Worm (Caenorhabditis elegans) whole organism, L3 larva: ENCODE measurements around the gene F36H5.10.
"Not testable (repeated sequence)": the region's sequence is repeated elsewhere in the genome, so short reads cannot be mapped to it uniquely, and the experiment has no call there.

ENCODE experiments used
- R02D3.7 ChIP-seq: fragments of 150-350 bp; optimal IDR thresholded peaks from 2 replicates; lab custom pipeline; 2014; ENCODE audit warnings: missing biosample characterization, missing genetic modification characterization
- aly-2 ChIP-seq: fragments of 150-350 bp; optimal IDR thresholded peaks from 2 replicates; lab custom pipeline; 2014; ENCODE audit warnings: missing biosample characterization, missing genetic modification characterization
- ama-1 ChIP-seq: fragments of 150-350 bp; optimal IDR thresholded peaks from 2 replicates; lab custom pipeline; 2018
- ceh-16 ChIP-seq: sonication (generic microtip); optimal IDR thresholded peaks from 2 replicates; lab custom pipeline; 2017; ENCODE audit warnings: missing biosample characterization, missing genetic modification characterization
- ceh-28 ChIP-seq: fragments of 150-350 bp; optimal IDR thresholded peaks from 2 replicates; lab custom pipeline; 2014; ENCODE audit warnings: missing biosample characterization, missing genetic modification reagents, missing genetic modification characterization
- ceh-82 ChIP-seq: fragments of 150-350 bp; optimal IDR thresholded peaks from 2 replicates; lab custom pipeline; 2014; ENCODE audit warnings: missing biosample characterization, missing genetic modification characterization
- ceh-9 ChIP-seq: sonication (generic microtip); optimal IDR thresholded peaks from 2 replicates; lab custom pipeline; 2018; ENCODE audit warnings: missing biosample characterization, missing genetic modification characterization
- daf-12 ChIP-seq: fragments of 150-350 bp; optimal IDR thresholded peaks from 2 replicates; lab custom pipeline; 2014; ENCODE audit warnings: missing biosample characterization, missing genetic modification reagents, missing genetic modification characterization
- egl-27 ChIP-seq: sonication (generic microtip); optimal IDR thresholded peaks from 4 replicates; lab custom pipeline; 2017; ENCODE audit warnings: missing biosample characterization, missing genetic modification reagents, missing genetic modification characterization
- egl-5 ChIP-seq: fragments of 150-350 bp; optimal IDR thresholded peaks from 2 replicates; lab custom pipeline; 2017; ENCODE audit warnings: missing biosample characterization, missing genetic modification reagents, missing genetic modification characterization, inconsistent platforms
- elt-1 ChIP-seq: fragments of 150-350 bp; optimal IDR thresholded peaks from 2 replicates; lab custom pipeline; 2014; ENCODE audit warnings: missing biosample characterization, missing genetic modification characterization
- elt-2 ChIP-seq: sonication (generic microtip); optimal IDR thresholded peaks from 2 replicates; lab custom pipeline; 2016; ENCODE audit warnings: missing genetic modification reagents, mild to moderate bottlenecking, missing genetic modification characterization, missing compliant biosample characterization
- elt-3 ChIP-seq, 3 experiments: fragments of 150-350 bp in 1 of 3; sonication (generic microtip) in 2 of 3; optimal IDR thresholded peaks; 2 replicates in 2 of 3; 4 replicates in 1 of 3; lab custom pipeline; 2014 to 2017; ENCODE audit warnings: missing biosample characterization in 3 of 3, missing genetic modification characterization in 3 of 3
- eor-1 ChIP-seq, 2 experiments: fragments of 150-350 bp; optimal IDR thresholded peaks; 2 replicates each; lab custom pipeline; 2014 to 2018; ENCODE audit warnings: missing biosample characterization in 2 of 2, missing genetic modification characterization in 2 of 2
- fkh-10 ChIP-seq: sonication (generic microtip); optimal IDR thresholded peaks from 2 replicates; lab custom pipeline; 2017; ENCODE audit warnings: missing biosample characterization, missing genetic modification reagents, missing genetic modification characterization
- fkh-2 ChIP-seq: fragments of 150-350 bp; optimal IDR thresholded peaks from 2 replicates; lab custom pipeline; 2014; ENCODE audit warnings: missing biosample characterization, missing genetic modification reagents, missing genetic modification characterization
- hmg-11 ChIP-seq: sonication (generic microtip); optimal IDR thresholded peaks from 2 replicates; lab custom pipeline; 2016; ENCODE audit warnings: missing genetic modification characterization, missing compliant biosample characterization
- lin-39 ChIP-seq: fragments of 150-350 bp; optimal IDR thresholded peaks from 2 replicates; lab custom pipeline; 2018; ENCODE audit warnings: missing biosample characterization, missing genetic modification reagents, missing genetic modification characterization
- lsy-12 ChIP-seq: sonication (generic microtip); optimal IDR thresholded peaks from 2 replicates; lab custom pipeline; 2016; ENCODE audit warnings: mild to moderate bottlenecking, missing genetic modification characterization, missing compliant biosample characterization
- mdl-1 ChIP-seq: fragments of 150-350 bp; optimal IDR thresholded peaks from 2 replicates; lab custom pipeline; 2014; ENCODE audit warnings: missing biosample characterization, missing genetic modification characterization
- mml-1 ChIP-seq: fragments of 150-350 bp; sonication (generic microtip); optimal IDR thresholded peaks from 3 replicates; lab custom pipeline; 2014; ENCODE audit warnings: missing biosample characterization, missing genetic modification characterization
- nhr-11 ChIP-seq: fragments of 150-350 bp; optimal IDR thresholded peaks from 2 replicates; lab custom pipeline; 2014; ENCODE audit warnings: missing biosample characterization, missing genetic modification characterization
- nhr-23 ChIP-seq: fragments of 150-350 bp; optimal IDR thresholded peaks from 2 replicates; lab custom pipeline; 2014; ENCODE audit warnings: missing biosample characterization, missing genetic modification reagents, missing genetic modification characterization
- nhr-237 ChIP-seq: fragments of 150-350 bp; optimal IDR thresholded peaks from 2 replicates; lab custom pipeline; 2014; ENCODE audit warnings: missing biosample characterization, missing genetic modification characterization
- nhr-28 ChIP-seq: fragments of 150-350 bp; optimal IDR thresholded peaks from 2 replicates; lab custom pipeline; 2014; ENCODE audit warnings: missing biosample characterization, missing genetic modification characterization
- nhr-43 ChIP-seq: sonication (generic microtip); optimal IDR thresholded peaks from 2 replicates; lab custom pipeline; 2016; ENCODE audit warnings: mild to moderate bottlenecking, missing genetic modification characterization, missing compliant biosample characterization; ENCODE audit not compliant: poor library complexity, severe bottlenecking
- nhr-67 ChIP-seq: fragments of 150-350 bp; optimal IDR thresholded peaks from 2 replicates; lab custom pipeline; 2014; ENCODE audit warnings: missing biosample characterization, missing genetic modification characterization
- nhr-76 ChIP-seq: fragments of 150-350 bp; sonication (generic microtip); optimal IDR thresholded peaks from 5 replicates; lab custom pipeline; 2014; ENCODE audit warnings: missing biosample characterization, missing genetic modification characterization
- pha-4 ChIP-seq: fragments of 150-350 bp; optimal IDR thresholded peaks from 2 replicates; lab custom pipeline; 2014; ENCODE audit warnings: missing biosample characterization, missing genetic modification reagents, missing genetic modification characterization
- pqm-1 ChIP-seq: fragments of 150-350 bp; optimal IDR thresholded peaks from 2 replicates; lab custom pipeline; 2017; ENCODE audit warnings: missing biosample characterization, missing genetic modification characterization, inconsistent platforms
- sea-2 ChIP-seq: fragments of 150-350 bp; sonication (generic microtip); optimal IDR thresholded peaks from 4 replicates; lab custom pipeline; 2014; ENCODE audit warnings: missing biosample characterization, missing genetic modification reagents, missing genetic modification characterization
- skn-1 ChIP-seq: fragments of 150-350 bp; optimal IDR thresholded peaks from 2 replicates; lab custom pipeline; 2014; ENCODE audit warnings: missing biosample characterization, missing genetic modification characterization
- tbx-2 ChIP-seq: sonication (generic microtip); optimal IDR thresholded peaks from 2 replicates; lab custom pipeline; 2016; ENCODE audit warnings: mild to moderate bottlenecking, missing genetic modification characterization, missing compliant biosample characterization
- unc-39 ChIP-seq: sonication (generic microtip); optimal IDR thresholded peaks from 4 replicates; lab custom pipeline; 2017; ENCODE audit warnings: missing biosample characterization, missing genetic modification characterization
- unc-62 ChIP-seq: fragments of 150-350 bp; sonication (generic microtip); optimal IDR thresholded peaks from 4 replicates; lab custom pipeline; 2014; ENCODE audit warnings: missing biosample characterization, missing genetic modification reagents, missing genetic modification characterization
- zag-1 ChIP-seq: fragments of 150-350 bp; optimal IDR thresholded peaks from 2 replicates; lab custom pipeline; 2014; ENCODE audit warnings: missing biosample characterization, missing genetic modification characterization
- ztf-4 ChIP-seq: fragments of 150-350 bp; optimal IDR thresholded peaks from 2 replicates; lab custom pipeline; 2014; ENCODE audit warnings: missing biosample characterization, missing genetic modification characterization

Gene F36H5.10

ce11 chrII:1775234-1775633 lies 18.1 kb downstream of the F36H5.10 start, which contains the start of gene F36H5.14:
F36H5.14 (plus strand) TSS chrII:1775534.
- TF ChIP-seq skn-1; fkh-2 (tag; lab: Kevin White, UChicago); unc-39 (tag; lab: Kevin White, UChicago): not testable (repeated sequence)

DNA sequence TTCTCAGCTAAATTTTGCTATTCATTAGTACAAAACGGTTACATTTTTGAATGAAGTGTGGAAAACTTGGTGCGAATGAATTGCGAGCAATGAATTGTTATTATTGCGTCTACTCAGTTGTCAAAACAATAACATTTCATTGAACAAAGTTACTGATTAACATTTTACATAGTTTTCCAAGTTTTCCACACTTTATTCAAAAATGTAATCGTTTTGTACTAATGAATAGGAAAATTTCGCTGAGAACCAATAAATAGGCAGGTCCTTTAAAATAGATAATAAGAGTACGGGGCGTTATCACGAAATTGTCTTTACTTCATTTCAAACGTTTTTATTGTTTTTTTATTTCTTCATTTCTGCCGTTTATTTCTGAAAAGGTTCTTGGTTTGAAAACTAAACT lies 25.3 kb downstream of the F36H5.10 start, which contains the start of gene math-4:
TSS of gene math-4 (minus strand) at position 101 of the 400 bp plus-strand sequence.
- TF ChIP-seq elt-2 (tag; lab: Kevin White, UChicago) (peak; percentile 12), nhr-23 (tag; lab: Kevin White, UChicago) (no peak)

ce11 chrII:1784799-1785198 lies 27.7 kb downstream of the F36H5.10 start, which contains the start of gene C08F1.11:
C08F1.11 (minus strand) TSS chrII:1784899.
- TF ChIP-seq nhr-43 (tag; lab: Kevin White, UChicago) = no peak
- no peak for TF ChIP-seq lsy-12
- TF ChIP-seq mml-1 (tag; lab: Kevin White, UChicago) = no peak
- TF ChIP-seq ceh-9 = no peak
- no peak for TF ChIP-seq hmg-11 (tag; lab: Kevin White, UChicago)
- no peak for TF ChIP-seq mdl-1 (tag; lab: Kevin White, UChicago)
- TF ChIP-seq sea-2 (GFP tag; lab: Kevin White, UChicago) = no peak
- TF ChIP-seq nhr-11 = no peak
- TF ChIP-seq pha-4 (tag; lab: Kevin White, UChicago) = no peak
- no peak for TF ChIP-seq nhr-28 (tag; lab: Kevin White, UChicago)
- no peak for TF ChIP-seq lin-39 (tag; lab: Kevin White, UChicago)
- TF ChIP-seq ceh-28 = no peak
- no peak for TF ChIP-seq nhr-76
- no peak for TF ChIP-seq nhr-23 (tag; lab: Kevin White, UChicago)

- no peak for TF ChIP-seq egl-5
- TF ChIP-seq R02D3.7 (tag; lab: Kevin White, UChicago) = no peak
- TF ChIP-seq aly-2 (tag; lab: Kevin White, UChicago) = no peak
- TF ChIP-seq unc-39 (tag; lab: Kevin White, UChicago) = no peak
- no peak for TF ChIP-seq elt-3 (tag; optimal IDR thresholded peaks at IDR 0.05; lab: Kevin White, UChicago)
- TF ChIP-seq pqm-1 (tag; lab: Kevin White, UChicago) = no peak
- no peak for TF ChIP-seq tbx-2 (tag; lab: Kevin White, UChicago)
- TF ChIP-seq pha-4 (tag; lab: Kevin White, UChicago) = no peak
- TF ChIP-seq fkh-10 = no peak
- no peak for TF ChIP-seq eor-1 (tag; optimal IDR thresholded peaks at IDR 0.05; lab: Kevin White, UChicago)
- TF ChIP-seq nhr-43 (tag; lab: Kevin White, UChicago) = no peak
- TF ChIP-seq unc-62 = no peak
- no peak for TF ChIP-seq nhr-237 (tag; lab: Kevin White, UChicago)
- no peak for TF ChIP-seq nhr-28 (tag; lab: Kevin White, UChicago)
- TF ChIP-seq zag-1 (tag; lab: Kevin White, UChicago) = no peak
These were observed 29.1 kb downstream of the F36H5.10 start, which contains the start of gene C08F1.10 for ce11 chrII:1786209-1786608. C08F1.10 (minus strand) TSS chrII:1786309.

- TF ChIP-seq mdl-1 (tag; lab: Kevin White, UChicago) (no peak), zag-1 (tag; lab: Kevin White, UChicago) (no peak), tbx-2 (tag; lab: Kevin White, UChicago) (no peak), ztf-4 (tag; lab: Kevin White, UChicago) (no peak), sea-2 (GFP tag; lab: Kevin White, UChicago) (no peak), pha-4 (tag; lab: Kevin White, UChicago) (no peak), ama-1 (lab: Kevin White, UChicago) (no peak), ceh-82 (no peak), mml-1 (tag; lab: Kevin White, UChicago) (no peak)
These were observed 30.1 kb downstream of the F36H5.10 start for ce11 chrII:1787208-1787607.

DNA sequence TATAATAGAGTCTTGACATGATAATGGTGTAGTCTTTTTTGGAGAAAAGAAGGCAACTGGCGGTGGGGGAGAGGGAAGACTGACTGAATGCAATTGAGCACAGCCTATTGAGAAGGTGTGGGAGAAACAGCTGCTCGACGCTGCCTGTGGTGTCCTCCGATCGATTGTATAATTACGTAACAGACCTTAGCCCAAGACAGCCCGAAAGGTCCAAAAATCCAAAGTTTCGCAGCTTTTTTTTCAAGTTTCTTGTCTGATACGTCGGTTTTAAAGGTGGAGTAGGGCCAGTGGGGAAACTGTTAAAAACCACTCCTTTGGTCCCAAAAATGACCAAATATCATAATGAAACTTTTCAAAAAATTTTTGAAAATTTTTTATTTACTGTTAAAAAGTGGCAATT lies 31.0 kb downstream of the F36H5.10 start, which contains the start of the genes C08F1.6 and fbxb-13:
TSS of gene C08F1.6 (minus strand) at position 101 of the 400 bp plus-strand sequence.
TSS of gene fbxb-13 (plus strand) at position 191 of the 400 bp plus-strand sequence.
- TF ChIP-seq daf-12 = no peak
- no peak for TF ChIP-seq ceh-16 (tag; lab: Kevin White, UChicago)
- no peak for TF ChIP-seq nhr-43 (tag; lab: Kevin White, UChicago)
- no peak for TF ChIP-seq mml-1 (tag; lab: Kevin White, UChicago)
- TF ChIP-seq hmg-11 (tag; lab: Kevin White, UChicago) = no peak
- no peak for TF ChIP-seq pha-4 (tag; lab: Kevin White, UChicago)
- TF ChIP-seq elt-1 (tag; lab: Kevin White, UChicago) = no peak
- TF ChIP-seq nhr-67 (tag; lab: Kevin White, UChicago) = no peak
- TF ChIP-seq egl-27 (tag; lab: Kevin White, UChicago) = no peak
- no peak for TF ChIP-seq ceh-9
- TF ChIP-seq nhr-76 = no peak
- no peak for TF ChIP-seq ama-1 (lab: Kevin White, UChicago)
- no peak for TF ChIP-seq ztf-4 (tag; lab: Kevin White, UChicago)
